Comparison of ENCODE assay signal across 1 fruit fly cellular context in genomic region chrX:2732127-2732526, dm6.
TF ChIP-seq lines count a peak whose summit lies in the region.

ttm50 (minus strand) TSS chrX:2732190.
CG2712 (plus strand) TSS chrX:2732469.

TF ChIP-seq in whole organism, embryonic, 481 proteins besides CTCF, POLR2A, EP300 and RAD21 (continued from another document and continues in another):
- no peak for TF ChIP-seq CG3407 (GFP tag; optimal IDR thresholded peaks at IDR 0.05; lab: Kevin White, UChicago)
- no peak for TF ChIP-seq CG14965 (GFP tag; optimal IDR thresholded peaks at IDR 0.05; lab: Kevin White, UChicago; ENCODE audit: borderline replicate concordance)
- TF ChIP-seq Pdp1 (GFP tag; optimal IDR thresholded peaks at IDR 0.05; lab: Kevin White, UChicago): peak; percentile 1 to 23
- no peak for TF ChIP-seq CG17385 (GFP tag; optimal IDR thresholded peaks at IDR 0.05; lab: Kevin White, UChicago)
- TF ChIP-seq salm (tag; optimal IDR thresholded peaks at IDR 0.05; lab: Kevin White, UChicago): no peak
- TF ChIP-seq CG1602 (GFP tag; optimal IDR thresholded peaks at IDR 0.05; lab: Kevin White, UChicago): peak; percentile 27
- TF ChIP-seq Drgx (GFP tag; IDR thresholded peaks at IDR 0.05; lab: Robert Waterston, UW): no peak
- TF ChIP-seq CG42726 (GFP tag; IDR thresholded peaks at IDR 0.05; lab: Robert Waterston, UW; ENCODE audit: partially characterized antibody): no peak
- TF ChIP-seq kni (GFP tag; optimal IDR thresholded peaks at IDR 0.05; lab: Kevin White, UChicago): no peak
- TF ChIP-seq sima (GFP tag; optimal IDR thresholded peaks at IDR 0.05; lab: Kevin White, UChicago): no peak
- no peak for TF ChIP-seq CG13123 (GFP tag; optimal IDR thresholded peaks at IDR 0.05; lab: Kevin White, UChicago)
- no peak for TF ChIP-seq CG8089 (GFP tag; optimal IDR thresholded peaks at IDR 0.05; lab: Kevin White, UChicago)
- TF ChIP-seq al (GFP tag; IDR thresholded peaks at IDR 0.05; lab: Robert Waterston, UW): peak; percentile 60
- TF ChIP-seq sim (GFP tag; IDR thresholded peaks at IDR 0.05; lab: Robert Waterston, UW): no peak
- peak; percentile 48 for TF ChIP-seq CG7556 (GFP tag; optimal IDR thresholded peaks at IDR 0.05; lab: Kevin White, UChicago)
- TF ChIP-seq CG12104 (GFP tag; optimal IDR thresholded peaks at IDR 0.05; lab: Kevin White, UChicago): peak; percentile 40
- peak; percentile 12 for TF ChIP-seq mirr (GFP tag; optimal IDR thresholded peaks at IDR 0.05; lab: Kevin White, UChicago)
- TF ChIP-seq klu (GFP tag; IDR thresholded peaks at IDR 0.05; lab: Robert Waterston, UW): 0 out of 2 replicates have a peak, but pooled peaks have one; percentile 9
- peak; percentile 54 for TF ChIP-seq Hr3 (GFP tag; optimal IDR thresholded peaks at IDR 0.05; lab: Kevin White, UChicago)
- TF ChIP-seq CG31388 (GFP tag; optimal IDR thresholded peaks at IDR 0.05; lab: Kevin White, UChicago): no peak
- TF ChIP-seq cato (GFP tag; optimal IDR thresholded peaks at IDR 0.05; lab: Kevin White, UChicago; ENCODE audit: borderline replicate concordance): peak; percentile 45
- TF ChIP-seq corto (GFP tag; optimal IDR thresholded peaks at IDR 0.05; lab: Kevin White, UChicago): no peak
- TF ChIP-seq CG9437 (GFP tag; optimal IDR thresholded peaks at IDR 0.05; lab: Kevin White, UChicago): peak; percentile 19
- TF ChIP-seq CG33557 (GFP tag; optimal IDR thresholded peaks at IDR 0.05; lab: Kevin White, UChicago): peak; percentile 48
- TF ChIP-seq CG13287 (GFP tag; IDR thresholded peaks at IDR 0.05; lab: Robert Waterston, UW; ENCODE audit: partially characterized antibody): no peak
- peak; percentile 22 for TF ChIP-seq CG10654 (GFP tag; optimal IDR thresholded peaks at IDR 0.05; lab: Kevin White, UChicago)
- TF ChIP-seq cwo (GFP tag; optimal IDR thresholded peaks at IDR 0.05; lab: Kevin White, UChicago): peak; percentile 43
- no peak for TF ChIP-seq CG12236 (GFP tag; optimal IDR thresholded peaks at IDR 0.05; lab: Kevin White, UChicago)
- TF ChIP-seq ase (GFP tag; IDR thresholded peaks at IDR 0.05; lab: Robert Waterston, UW): 0 out of 3 replicates have a peak, but pooled peaks have one; percentile 32
- TF ChIP-seq schlank (tag; optimal IDR thresholded peaks at IDR 0.05; lab: Kevin White, UChicago): no peak
- TF ChIP-seq Mad (GFP tag; optimal IDR thresholded peaks at IDR 0.05; lab: Kevin White, UChicago): no peak
- no peak for TF ChIP-seq CG3065 (GFP tag; optimal IDR thresholded peaks at IDR 0.05; lab: Kevin White, UChicago)
- no peak for TF ChIP-seq fu2 (GFP tag; optimal IDR thresholded peaks at IDR 0.05; lab: Kevin White, UChicago)
- TF ChIP-seq zfh1 (GFP tag; IDR thresholded peaks at IDR 0.05; lab: Robert Waterston, UW): no peak
- no peak for TF ChIP-seq ato (GFP tag; IDR thresholded peaks at IDR 0.05; lab: Robert Waterston, UW; ENCODE audit: partially characterized antibody)
- TF ChIP-seq Atf6 (GFP tag; IDR thresholded peaks at IDR 0.05; lab: Robert Waterston, UW): no peak
- TF ChIP-seq pita (GFP tag; optimal IDR thresholded peaks at IDR 0.05; lab: Kevin White, UChicago): no peak
- peak; percentile 47 for TF ChIP-seq Usf (GFP tag; optimal IDR thresholded peaks at IDR 0.05; lab: Kevin White, UChicago)
- peak; percentile 62 for TF ChIP-seq Ets65A (GFP tag; lab: Kevin White, UChicago)
- TF ChIP-seq pros (GFP tag; optimal IDR thresholded peaks at IDR 0.05; lab: Kevin White, UChicago): no peak
- peak in 1 of 2 experiments; percentile 23 for TF ChIP-seq insv (GFP tag; optimal IDR thresholded peaks at IDR 0.05; lab: Kevin White, UChicago)
- no peak for TF ChIP-seq CG10274 (GFP tag; optimal IDR thresholded peaks at IDR 0.05; lab: Kevin White, UChicago)
- TF ChIP-seq CG33213 (GFP tag; optimal IDR thresholded peaks at IDR 0.05; lab: Kevin White, UChicago): no peak
- 0 out of 3 replicates have a peak, but pooled peaks have one; percentile 47 for TF ChIP-seq Dbx (GFP tag; IDR thresholded peaks at IDR 0.05; lab: Robert Waterston, UW)
- no peak for TF ChIP-seq Doc3 (GFP tag; IDR thresholded peaks at IDR 0.05; lab: Robert Waterston, UW; ENCODE audit: partially characterized antibody)
- TF ChIP-seq CG4404 (GFP tag; IDR thresholded peaks at IDR 0.05; lab: Robert Waterston, UW): peak; percentile 60
- TF ChIP-seq CG34376 (GFP tag; optimal IDR thresholded peaks at IDR 0.05; lab: Kevin White, UChicago): peak; percentile 28
- peak; percentile 54 for TF ChIP-seq CG2120 (GFP tag; optimal IDR thresholded peaks at IDR 0.05; lab: Kevin White, UChicago)
- peak; percentile 68 for TF ChIP-seq HmgZ (tag; optimal IDR thresholded peaks at IDR 0.05; lab: Kevin White, UChicago)
- TF ChIP-seq inv (GFP tag; IDR thresholded peaks at IDR 0.05; lab: Robert Waterston, UW; ENCODE audit: partially characterized antibody): no peak
- TF ChIP-seq chif (GFP tag; optimal IDR thresholded peaks at IDR 0.05; lab: Kevin White, UChicago): no peak
- peak; percentile 74 for TF ChIP-seq CG8924 (tag; optimal IDR thresholded peaks at IDR 0.05; lab: Kevin White, UChicago)
- TF ChIP-seq lov (optimal IDR thresholded peaks at IDR 0.05; lab: Kevin White, UChicago): no peak
- no peak for TF ChIP-seq lov (GFP tag; IDR thresholded peaks at IDR 0.05; lab: Robert Waterston, UW)
- TF ChIP-seq Eip74EF (GFP tag; optimal IDR thresholded peaks at IDR 0.05; lab: Kevin White, UChicago): no peak
- no peak for TF ChIP-seq Dfd (GFP tag; optimal IDR thresholded peaks at IDR 0.05; lab: Kevin White, UChicago)
- no peak; the same call in 1 of the 2 replicates for TF ChIP-seq CG10366 (GFP tag; IDR thresholded peaks at IDR 0.05; lab: Robert Waterston, UW)
- TF ChIP-seq jigr1 (GFP tag; IDR thresholded peaks at IDR 0.05; lab: Robert Waterston, UW): no peak
- no peak for TF ChIP-seq CG8478 (optimal IDR thresholded peaks at IDR 0.05; lab: Kevin White, UChicago)
- peak; percentile 57 for TF ChIP-seq Oli (tag; optimal IDR thresholded peaks at IDR 0.05; lab: Kevin White, UChicago)
- TF ChIP-seq wor (GFP tag; IDR thresholded peaks at IDR 0.05; lab: Robert Waterston, UW): no peak
- TF ChIP-seq fd3F (GFP tag; optimal IDR thresholded peaks at IDR 0.05; lab: Kevin White, UChicago): peak; percentile 27
- peak; percentile 53; the same call in 1 of the 2 replicates for TF ChIP-seq vvl (GFP tag; IDR thresholded peaks at IDR 0.05; lab: Robert Waterston, UW)
- TF ChIP-seq CG12155 (GFP tag; optimal IDR thresholded peaks at IDR 0.05; lab: Kevin White, UChicago): no peak
- TF ChIP-seq HmgD (GFP tag; optimal IDR thresholded peaks at IDR 0.05; lab: Kevin White, UChicago): no peak
- peak; percentile 70; the same call in 2 of the 3 replicates for TF ChIP-seq dysf (GFP tag; IDR thresholded peaks at IDR 0.05; lab: Robert Waterston, UW)
- no peak for TF ChIP-seq Hr78 (GFP tag; optimal IDR thresholded peaks at IDR 0.05; lab: Kevin White, UChicago)
- no peak for TF ChIP-seq CG15479 (GFP tag; optimal IDR thresholded peaks at IDR 0.05; lab: Kevin White, UChicago)
- peak; percentile 27 for TF ChIP-seq Fer2 (tag; optimal IDR thresholded peaks at IDR 0.05; lab: Kevin White, UChicago)
- TF ChIP-seq MBD-R2 (GFP tag; IDR thresholded peaks at IDR 0.05; lab: Robert Waterston, UW): peak; percentile 87
- TF ChIP-seq NK7.1 (GFP tag; optimal IDR thresholded peaks at IDR 0.05; lab: Kevin White, UChicago): no peak
- TF ChIP-seq Poxn (GFP tag; IDR thresholded peaks at IDR 0.05; lab: Robert Waterston, UW): no peak
- peak; percentile 52 for TF ChIP-seq Chrac-16 (GFP tag; optimal IDR thresholded peaks at IDR 0.05; lab: Kevin White, UChicago)
- TF ChIP-seq yki (optimal IDR thresholded peaks at IDR 0.05; lab: Kevin White, UChicago): no peak
- TF ChIP-seq toy (GFP tag; IDR thresholded peaks at IDR 0.05; lab: Robert Waterston, UW): no peak
- TF ChIP-seq bowl (GFP tag; IDR thresholded peaks at IDR 0.05; lab: Robert Waterston, UW): no peak
- TF ChIP-seq maf-S (GFP tag; optimal IDR thresholded peaks at IDR 0.05; lab: Kevin White, UChicago): no peak
- no peak for TF ChIP-seq CG13894 (tag; optimal IDR thresholded peaks at IDR 0.05; lab: Kevin White, UChicago)
- TF ChIP-seq CG10431 (GFP tag; optimal IDR thresholded peaks at IDR 0.05; lab: Kevin White, UChicago): no peak
- TF ChIP-seq Dip3 (GFP tag; optimal IDR thresholded peaks at IDR 0.05; lab: Kevin White, UChicago): no peak
- no peak for TF ChIP-seq lab (GFP tag; optimal IDR thresholded peaks at IDR 0.05; lab: Kevin White, UChicago)
- peak; percentile 46 for TF ChIP-seq CG14667 (GFP tag; IDR thresholded peaks at IDR 0.05; lab: Robert Waterston, UW)
- no peak for TF ChIP-seq Antp (GFP tag; optimal IDR thresholded peaks at IDR 0.05; lab: Kevin White, UChicago)
- TF ChIP-seq CrebB (tag; optimal IDR thresholded peaks at IDR 0.05; lab: Kevin White, UChicago): no peak
- peak; percentile 82 for TF ChIP-seq CoRest (tag; optimal IDR thresholded peaks at IDR 0.05; lab: Kevin White, UChicago)
- no peak for TF ChIP-seq hth (optimal IDR thresholded peaks at IDR 0.05; lab: Kevin White, UChicago)
- no peak; the same call in 1 of the 2 replicates for TF ChIP-seq CG11085 (GFP tag; IDR thresholded peaks at IDR 0.05; lab: Robert Waterston, UW)
- TF ChIP-seq HHEX (GFP tag; optimal IDR thresholded peaks at IDR 0.05; lab: Kevin White, UChicago): peak; percentile 22
- no peak for TF ChIP-seq pb (GFP tag; optimal IDR thresholded peaks at IDR 0.05; lab: Kevin White, UChicago)
- no peak for TF ChIP-seq p53 (GFP tag; optimal IDR thresholded peaks at IDR 0.05; lab: Kevin White, UChicago)
- no peak for TF ChIP-seq nerfin-2 (GFP tag; IDR thresholded peaks at IDR 0.05; lab: Robert Waterston, UW; ENCODE audit: partially characterized antibody)
- TF ChIP-seq CG16813 (GFP tag; IDR thresholded peaks at IDR 0.05; lab: Robert Waterston, UW; ENCODE audit: partially characterized antibody): no peak
- TF ChIP-seq CG18011 (GFP tag; optimal IDR thresholded peaks at IDR 0.05; lab: Kevin White, UChicago): no peak
- TF ChIP-seq trem (tag; optimal IDR thresholded peaks at IDR 0.05; lab: Kevin White, UChicago): peak; percentile 67
- no peak for TF ChIP-seq CG10321 (GFP tag; IDR thresholded peaks at IDR 0.05; lab: Robert Waterston, UW)
- no peak for TF ChIP-seq CG34224 (GFP tag; IDR thresholded peaks at IDR 0.05; lab: Robert Waterston, UW; ENCODE audit: partially characterized antibody)
- no peak for TF ChIP-seq unpg (GFP tag; optimal IDR thresholded peaks at IDR 0.05; lab: Kevin White, UChicago)
- TF ChIP-seq disco-r (GFP tag; optimal IDR thresholded peaks at IDR 0.05; lab: Kevin White, UChicago): no peak
- TF ChIP-seq cad (GFP tag; optimal IDR thresholded peaks at IDR 0.05; lab: Kevin White, UChicago): no peak
- no peak for TF ChIP-seq CG8765 (GFP tag; IDR thresholded peaks at IDR 0.05; lab: Robert Waterston, UW)
- no peak for TF ChIP-seq Lim3 (GFP tag; IDR thresholded peaks at IDR 0.05; lab: Robert Waterston, UW)
- peak; percentile 73 for TF ChIP-seq CG13424 (tag; optimal IDR thresholded peaks at IDR 0.05; lab: Kevin White, UChicago)
- TF ChIP-seq CG9817 (tag; optimal IDR thresholded peaks at IDR 0.05; lab: Kevin White, UChicago): peak; percentile 66
- no peak for TF ChIP-seq gt (GFP tag; IDR thresholded peaks at IDR 0.05; lab: Robert Waterston, UW)
- peak; percentile 51 for TF ChIP-seq caup (GFP tag; optimal IDR thresholded peaks at IDR 0.05; lab: Kevin White, UChicago; ENCODE audit: severe bottlenecking)
- no peak for TF ChIP-seq gsb-n (tag; optimal IDR thresholded peaks at IDR 0.05; lab: Kevin White, UChicago)
- peak; percentile 67 for TF ChIP-seq CG6689 (GFP tag; IDR thresholded peaks at IDR 0.05; lab: Robert Waterston, UW)
- TF ChIP-seq gce (GFP tag; IDR thresholded peaks at IDR 0.05; lab: Robert Waterston, UW): no peak
- TF ChIP-seq z (GFP tag; IDR thresholded peaks at IDR 0.05; lab: Robert Waterston, UW): no peak
- no peak for TF ChIP-seq exex (tag; optimal IDR thresholded peaks at IDR 0.05; lab: Kevin White, UChicago)
- TF ChIP-seq CG6683 (GFP tag; optimal IDR thresholded peaks at IDR 0.05; lab: Kevin White, UChicago): peak; percentile 15
- TF ChIP-seq crc (GFP tag; optimal IDR thresholded peaks at IDR 0.05; lab: Kevin White, UChicago): no peak
- peak; percentile 58 for TF ChIP-seq dmrt11E (tag; optimal IDR thresholded peaks at IDR 0.05; lab: Kevin White, UChicago)
- no peak for TF ChIP-seq odd (GFP tag; optimal IDR thresholded peaks at IDR 0.05; lab: Kevin White, UChicago)
- no peak for TF ChIP-seq CG18599 (GFP tag; optimal IDR thresholded peaks at IDR 0.05; lab: Kevin White, UChicago)
- TF ChIP-seq CG5245 (GFP tag; optimal IDR thresholded peaks at IDR 0.05; lab: Kevin White, UChicago): no peak
- TF ChIP-seq CG15514 (GFP tag; optimal IDR thresholded peaks at IDR 0.05; lab: Kevin White, UChicago): peak; percentile 82
- peak; percentile 31 for TF ChIP-seq Sry-δ (GFP tag; optimal IDR thresholded peaks at IDR 0.05; lab: Kevin White, UChicago)
- TF ChIP-seq D (optimal IDR thresholded peaks at IDR 0.05; lab: Kevin White, UChicago): no peak
- TF ChIP-seq D (GFP tag; optimal IDR thresholded peaks at IDR 0.05; lab: Kevin White, UChicago): no peak
- TF ChIP-seq CG12659 (GFP tag; optimal IDR thresholded peaks at IDR 0.05; lab: Kevin White, UChicago): peak; percentile 76
- no peak for TF ChIP-seq Elba2 (GFP tag; optimal IDR thresholded peaks at IDR 0.05; lab: Kevin White, UChicago)
- no peak for TF ChIP-seq Stat92E (GFP tag; optimal IDR thresholded peaks at IDR 0.05; lab: Kevin White, UChicago)
- no peak for TF ChIP-seq CHES-1-like (GFP tag; optimal IDR thresholded peaks at IDR 0.05; lab: Kevin White, UChicago)
- peak; percentile 27 for TF ChIP-seq CG8281 (tag; optimal IDR thresholded peaks at IDR 0.05; lab: Kevin White, UChicago)
- TF ChIP-seq Opbp (GFP tag; IDR thresholded peaks at IDR 0.05; lab: Robert Waterston, UW; ENCODE audit: partially characterized antibody): no peak
- TF ChIP-seq otp (GFP tag; IDR thresholded peaks at IDR 0.05; lab: Robert Waterston, UW): 0 out of 3 replicates have a peak, but pooled peaks have one; percentile 34
- no peak for TF ChIP-seq ftz-f1 (GFP tag; optimal IDR thresholded peaks at IDR 0.05; lab: Kevin White, UChicago)
- TF ChIP-seq CG4328 (GFP tag; optimal IDR thresholded peaks at IDR 0.05; lab: Kevin White, UChicago): peak; percentile 31
- TF ChIP-seq nom (GFP tag; optimal IDR thresholded peaks at IDR 0.05; lab: Kevin White, UChicago): peak; percentile 34
- TF ChIP-seq Blimp-1 (GFP tag; optimal IDR thresholded peaks at IDR 0.05; lab: Kevin White, UChicago): no peak
- no peak for TF ChIP-seq kay (GFP tag; optimal IDR thresholded peaks at IDR 0.05; lab: Kevin White, UChicago)
- peak; percentile 5 for TF ChIP-seq CG4820 (GFP tag; optimal IDR thresholded peaks at IDR 0.05; lab: Kevin White, UChicago)
- TF ChIP-seq Dip2 (GFP tag; IDR thresholded peaks at IDR 0.05; lab: Robert Waterston, UW): no peak
- TF ChIP-seq wek (GFP tag; optimal IDR thresholded peaks at IDR 0.05; lab: Kevin White, UChicago): no peak
